Worm (Caenorhabditis elegans) whole organism, L4 larva: Measurements from ENCODE around the gene lin-40.

Experiments used
- D1046.2 ChIP-seq: fragments of 200-800 bp; sonication (Bioruptor generic); IDR thresholded peaks from 2 replicates; pipeline ENCODE4 v1.3.6; 2022; ENCODE audit warnings: missing genetic modification characterization, missing compliant biosample characterization
- F10B5.3 ChIP-seq: sonication (generic microtip); optimal IDR thresholded peaks from 2 replicates; lab custom pipeline; 2016; ENCODE audit warnings: mild to moderate bottlenecking, missing genetic modification characterization, missing compliant biosample characterization
- F37D6.2 ChIP-seq: sonication (generic microtip); optimal IDR thresholded peaks from 2 replicates; lab custom pipeline; 2016; ENCODE audit warnings: mild to moderate bottlenecking, missing genetic modification characterization, missing compliant biosample characterization
- F44E2.7 ChIP-seq: fragments of 200-800 bp; sonication (Bioruptor generic); IDR thresholded peaks from 2 replicates; pipeline ENCODE4 v2.1.2; 2022; ENCODE audit warnings: missing genetic modification characterization, missing compliant biosample characterization
- R02D3.7 ChIP-seq: fragments of 150-350 bp; sonication (generic microtip); optimal IDR thresholded peaks from 3 replicates; lab custom pipeline; 2014; ENCODE audit warnings: missing biosample characterization, missing genetic modification characterization
- T20F7.1 ChIP-seq: fragments of 200-800 bp; sonication (Bioruptor generic); optimal IDR thresholded peaks from 2 replicates; lab custom pipeline; 2018; ENCODE audit warnings: mild to moderate bottlenecking, missing genetic modification characterization, missing compliant biosample characterization
- ZK337.2 ChIP-seq: fragments of 200-800 bp; sonication (Bioruptor generic); IDR thresholded peaks from 2 replicates; pipeline ENCODE4 v1.3.6; 2022; ENCODE audit warnings: missing genetic modification reagents, missing genetic modification characterization, missing compliant biosample characterization
- arid-1 ChIP-seq: fragments of 200-800 bp; sonication (Bioruptor generic); conservative IDR thresholded peaks from 2 replicates; pipeline ENCODE4 v1.3.6; 2022; ENCODE audit warnings: missing genetic modification reagents, missing genetic modification characterization, missing compliant biosample characterization
- attf-4 ChIP-seq: sonication (generic microtip); optimal IDR thresholded peaks from 3 replicates; lab custom pipeline; 2017; ENCODE audit warnings: missing biosample characterization, missing genetic modification characterization
- daf-16 ChIP-seq, 3 experiments: sonication (generic microtip); optimal IDR thresholded peaks; 2 replicates each; lab custom pipeline; 2016 to 2017; ENCODE audit warnings: missing genetic modification characterization in 3 of 3, missing genetic modification reagents in 3 of 3, mild to moderate bottlenecking in 2 of 3, missing compliant biosample characterization in 2 of 3, missing biosample characterization in 1 of 3, moderate library complexity in 1 of 3
- daf-19 ChIP-seq: fragments of 200-800 bp; sonication (Bioruptor generic); conservative IDR thresholded peaks from 2 replicates; pipeline ENCODE4 v1.3.6; 2022; ENCODE audit warnings: missing genetic modification characterization, missing compliant biosample characterization
- dve-1 ChIP-seq: sonication (generic microtip); optimal IDR thresholded peaks from 2 replicates; lab custom pipeline; 2017; ENCODE audit warnings: antibody characterized with exemption, mild to moderate bottlenecking, missing genetic modification characterization, missing compliant biosample characterization; ENCODE audit not compliant: insufficient read depth
- fkh-10 ChIP-seq: fragments of 150-350 bp; optimal IDR thresholded peaks from 2 replicates; lab custom pipeline; 2014; ENCODE audit warnings: missing biosample characterization, missing genetic modification reagents, missing genetic modification characterization
- gei-8 ChIP-seq: fragments of 200-800 bp; sonication (Bioruptor generic); optimal IDR thresholded peaks from 2 replicates; lab custom pipeline; 2018; ENCODE audit warnings: mild to moderate bottlenecking, missing genetic modification characterization, missing compliant biosample characterization
- jun-1 ChIP-seq: fragments of 150-350 bp; optimal IDR thresholded peaks from 2 replicates; lab custom pipeline; 2014; ENCODE audit warnings: missing biosample characterization, missing genetic modification reagents, missing genetic modification characterization
- lin-29 ChIP-seq: fragments of 200-800 bp; sonication (Bioruptor generic); IDR thresholded peaks from 2 replicates; pipeline ENCODE4 v1.3.6; 2022; ENCODE audit warnings: missing genetic modification reagents, missing genetic modification characterization, missing compliant biosample characterization
- lin-38 ChIP-seq: fragments of 200-800 bp; sonication (Bioruptor generic); IDR thresholded peaks from 2 replicates; pipeline ENCODE4 v1.3.6; 2022; ENCODE audit warnings: missing genetic modification reagents, missing genetic modification characterization, missing compliant biosample characterization
- lin-39 ChIP-seq: fragments of 150-350 bp; optimal IDR thresholded peaks from 2 replicates; lab custom pipeline; 2014; ENCODE audit warnings: missing biosample characterization, missing genetic modification reagents, missing genetic modification characterization
- lir-3 ChIP-seq: sonication (generic microtip); optimal IDR thresholded peaks from 2 replicates; lab custom pipeline; 2016; ENCODE audit warnings: mild to moderate bottlenecking, missing genetic modification characterization, missing compliant biosample characterization
- mdt-29 ChIP-seq: fragments of 200-800 bp; sonication (Bioruptor generic); IDR thresholded peaks from 2 replicates; pipeline ENCODE4 v1.3.6; 2022; ENCODE audit warnings: missing genetic modification reagents, missing genetic modification characterization, missing compliant biosample characterization
- nhr-102 ChIP-seq: sonication (generic microtip); optimal IDR thresholded peaks from 2 replicates; lab custom pipeline; 2016; ENCODE audit warnings: mild to moderate bottlenecking, missing genetic modification characterization, moderate library complexity, missing compliant biosample characterization
- nhr-111 ChIP-seq: fragments of 200-800 bp; sonication (Bioruptor generic); optimal IDR thresholded peaks from 2 replicates; lab custom pipeline; 2018; ENCODE audit warnings: mild to moderate bottlenecking, missing genetic modification characterization, missing compliant biosample characterization
- nhr-237 ChIP-seq: sonication (generic microtip); optimal IDR thresholded peaks from 2 replicates; lab custom pipeline; 2017; ENCODE audit warnings: missing biosample characterization, missing genetic modification characterization
- nhr-41 ChIP-seq: fragments of 200-800 bp; sonication (Bioruptor generic); IDR thresholded peaks from 2 replicates; pipeline ENCODE4 v1.3.6; 2022; ENCODE audit warnings: missing genetic modification reagents, missing genetic modification characterization, missing compliant biosample characterization
- nhr-48 ChIP-seq: sonication (generic microtip); optimal IDR thresholded peaks from 2 replicates; lab custom pipeline; 2016; ENCODE audit warnings: mild to moderate bottlenecking, missing genetic modification characterization, missing compliant biosample characterization
- nhr-6 ChIP-seq: fragments of 150-350 bp; optimal IDR thresholded peaks from 2 replicates; lab custom pipeline; 2014; ENCODE audit warnings: missing biosample characterization, missing genetic modification characterization
- nhr-76 ChIP-seq: fragments of 150-350 bp; optimal IDR thresholded peaks from 2 replicates; lab custom pipeline; 2014; ENCODE audit warnings: missing biosample characterization, missing genetic modification characterization
- php-3 ChIP-seq: fragments of 200-800 bp; sonication (Bioruptor generic); IDR thresholded peaks from 2 replicates; pipeline ENCODE4 v1.3.6; 2022; ENCODE audit warnings: missing genetic modification reagents, missing genetic modification characterization, missing compliant biosample characterization
- snpc-4 ChIP-seq: fragments of 150-350 bp; optimal IDR thresholded peaks from 2 replicates; lab custom pipeline; 2014; ENCODE audit warnings: missing biosample characterization, missing genetic modification characterization
- unc-62 ChIP-seq, 3 experiments: fragments of 150-350 bp in 1 of 3; sonication (generic microtip); optimal IDR thresholded peaks in 2 of 3; peaks in 1 of 3; 1 replicate in 1 of 3; 2 replicates in 2 of 3; lab custom pipeline; 2014 to 2017; ENCODE audit warnings: missing biosample characterization in 3 of 3, missing genetic modification characterization in 3 of 3, missing genetic modification reagents in 3 of 3, missing genotype in 1 of 3
- zfp-2 ChIP-seq: sonication (generic microtip); optimal IDR thresholded peaks from 2 replicates; lab custom pipeline; 2016; ENCODE audit warnings: mild to moderate bottlenecking, missing genetic modification characterization, missing compliant biosample characterization
- zip-11 ChIP-seq: fragments of 200-800 bp; sonication (Bioruptor generic); IDR thresholded peaks from 2 replicates; pipeline ENCODE4 v1.3.6; 2022; ENCODE audit warnings: missing genetic modification characterization, missing compliant biosample characterization

Gene lin-40

ce11 chrV:3704688-3705087 lies at the start of gene lin-40:
TSS of gene lin-40 (plus strand) at chrV:3704988.
- TF ChIP-seq nhr-102 (tag; lab: Kevin White, UChicago) (no peak), F10B5.3 (tag; lab: Kevin White, UChicago) (no peak), ZK337.2 (GFP tag; lab: Robert Waterston, UW) (no peak), D1046.2 (GFP tag; lab: Robert Waterston, UW) (no peak), R02D3.7 (tag; lab: Kevin White, UChicago) (no peak), gei-8 (GFP tag; lab: Kevin White, UChicago) (no peak), lin-39 (tag; lab: Kevin White, UChicago) (no peak), daf-19 (GFP tag; lab: Robert Waterston, UW) (no peak), nhr-237 (tag; lab: Kevin White, UChicago) (no peak), lin-29 (GFP tag; lab: Robert Waterston, UW) (no peak), snpc-4 (tag; lab: Kevin White, UChicago) (no peak), F44E2.7 (GFP tag; lab: Robert Waterston, UW) (no peak)

ce11 chrV:3659472-3659871 lies 45.3 kb upstream of the lin-40 start, which contains the start of gene acr-23:
TSS of gene acr-23 (minus strand) at chrV:3659572.
- TF ChIP-seq nhr-76 (tag; lab: Kevin White, UChicago) = no peak
- peak in 1 of 2 experiments; percentile 72 for TF ChIP-seq unc-62 (GFP tag; optimal IDR thresholded peaks at IDR 0.05 in 1 of 2; lab: Kevin White, UChicago)
- no peak for TF ChIP-seq unc-62 (tag; optimal IDR thresholded peaks at IDR 0.05; lab: Kevin White, UChicago)
- TF ChIP-seq, all 104 proteins: peak for 1

- TF ChIP-seq F37D6.2 (tag; lab: Kevin White, UChicago) = no peak
- no peak for TF ChIP-seq nhr-111 (GFP tag; lab: Kevin White, UChicago)
- no peak for TF ChIP-seq nhr-41 (GFP tag; lab: Robert Waterston, UW)
- TF ChIP-seq fkh-10 (GFP tag; lab: Kevin White, UChicago) = no peak
- TF ChIP-seq lin-38 (GFP tag; lab: Robert Waterston, UW) = no peak
- no peak for TF ChIP-seq nhr-48 (tag; lab: Kevin White, UChicago)
- TF ChIP-seq attf-4 = no peak
- TF ChIP-seq D1046.2 (GFP tag; lab: Robert Waterston, UW) = no peak
- no peak for TF ChIP-seq php-3 (GFP tag; lab: Robert Waterston, UW)
- no peak for TF ChIP-seq F44E2.7 (GFP tag; lab: Robert Waterston, UW)
- no peak for TF ChIP-seq jun-1 (tag; lab: Kevin White, UChicago)
- TF ChIP-seq nhr-237 (tag; lab: Kevin White, UChicago) = no peak
- TF ChIP-seq lir-3 (tag; lab: Kevin White, UChicago) = no peak
- no peak for TF ChIP-seq zfp-2
These were observed 37.9 kb upstream of the lin-40 start, which contains the start of gene str-113 for ce11 chrV:3666887-3667286. TSS of gene str-113 (minus strand) at chrV:3666987.

- TF ChIP-seq dve-1 = no peak
- TF ChIP-seq daf-16 (GFP tag; optimal IDR thresholded peaks at IDR 0.05; lab: Kevin White, UChicago) = no peak
- TF ChIP-seq daf-16 (tag; optimal IDR thresholded peaks at IDR 0.05; lab: Kevin White, UChicago) = peak; percentile 42
- TF ChIP-seq R02D3.7 (tag; lab: Kevin White, UChicago) = no peak
These were observed 36.3 kb upstream of the lin-40 start, which contains the start of gene Y39H10B.2 for ce11 chrV:3668464-3668863. TSS of gene Y39H10B.2 (plus strand) at chrV:3668764.

ce11 chrV:3670499-3670898 lies 34.3 kb upstream of the lin-40 start, which contains the start of gene Y39H10B.3:
TSS of gene Y39H10B.3 (plus strand) at chrV:3670799.
- no peak for TF ChIP-seq mdt-29 (GFP tag; lab: Robert Waterston, UW)
- TF ChIP-seq arid-1 (GFP tag; lab: Robert Waterston, UW) = no peak
- no peak for TF ChIP-seq zip-11 (GFP tag; lab: Robert Waterston, UW)
- TF ChIP-seq T20F7.1 = no peak
- no peak for TF ChIP-seq nhr-6 (tag; lab: Kevin White, UChicago)
